Fruit fly (Drosophila melanogaster) whole organism, embryonic: Measurements from ENCODE around the gene Nrx-IV.

Experiments
- B-H2 ChIP-seq: fragments of 200-800 bp; sonication (Bioruptor generic); optimal IDR thresholded peaks from 2 replicates; lab custom pipeline; 2018; ENCODE audit warnings: missing biosample characterization, mild to moderate bottlenecking, missing genetic modification characterization
- BEAF-32 ChIP-seq: fragments of 200-800 bp; sonication (Bioruptor generic); optimal IDR thresholded peaks from 3 replicates; lab custom pipeline; 2017; ENCODE audit warnings: missing biosample characterization, missing genetic modification characterization, mild to moderate bottlenecking, moderate library complexity, missing genetic modification reagents
- Bgb ChIP-seq: fragments of 200-800 bp; sonication (Bioruptor generic); IDR thresholded peaks from 2 replicates; pipeline ENCODE4 v1.3.6; 2022; ENCODE audit warnings: missing biosample characterization, missing genetic modification characterization; ENCODE audit not compliant: partially characterized antibody
- CG11696 ChIP-seq: fragments of 200-800 bp; sonication (Bioruptor generic); IDR thresholded peaks from 2 replicates; pipeline ENCODE4 v1.3.6; 2022; ENCODE audit warnings: missing biosample characterization, missing genetic modification characterization
- CG12071 ChIP-seq: fragments of 200-800 bp; sonication (Bioruptor generic); optimal IDR thresholded peaks from 3 replicates; lab custom pipeline; 2018; ENCODE audit warnings: missing biosample characterization, mild to moderate bottlenecking, missing genetic modification characterization
- CG12155 ChIP-seq: fragments of 200-800 bp; sonication (Bioruptor generic); optimal IDR thresholded peaks from 3 replicates; lab custom pipeline; 2016; ENCODE audit warnings: missing biosample characterization, missing genetic modification characterization
- CG12236 ChIP-seq: fragments of 200-800 bp; sonication (Bioruptor generic); optimal IDR thresholded peaks from 2 replicates; lab custom pipeline; 2016; ENCODE audit warnings: missing biosample characterization, missing genetic modification characterization
- CG13424 ChIP-seq: fragments of 200-800 bp; sonication (Bioruptor generic); optimal IDR thresholded peaks from 2 replicates; lab custom pipeline; 2019; ENCODE audit warnings: missing biosample characterization, mild to moderate bottlenecking, missing genetic modification characterization, moderate library complexity
- CG14050 ChIP-seq: fragments of 200-800 bp; sonication (Bioruptor generic); IDR thresholded peaks from 3 replicates; pipeline ENCODE4 v1.3.6; 2022; ENCODE audit warnings: missing biosample characterization, missing genetic modification characterization
- CG15269 ChIP-seq: fragments of 200-800 bp; sonication (Bioruptor generic); optimal IDR thresholded peaks from 2 replicates; lab custom pipeline; 2018; ENCODE audit warnings: missing biosample characterization, mild to moderate bottlenecking, missing genetic modification characterization, moderate library complexity
- CG17385 ChIP-seq: fragments of 200-800 bp; sonication (Bioruptor generic); optimal IDR thresholded peaks from 3 replicates; lab custom pipeline; 2018; ENCODE audit warnings: missing biosample characterization, mild to moderate bottlenecking, missing genetic modification characterization
- CG1792 ChIP-seq: fragments of 200-800 bp; sonication (Bioruptor generic); optimal IDR thresholded peaks from 2 replicates; lab custom pipeline; 2016; ENCODE audit warnings: missing biosample characterization, missing genetic modification characterization
- CG18011 ChIP-seq: fragments of 200-800 bp; sonication (Bioruptor generic); optimal IDR thresholded peaks from 2 replicates; lab custom pipeline; 2017; ENCODE audit warnings: missing biosample characterization, missing genetic modification characterization, mild to moderate bottlenecking, moderate library complexity, missing genotype
- CG18476 ChIP-seq: fragments of 200-800 bp; sonication (Bioruptor generic); optimal IDR thresholded peaks from 2 replicates; lab custom pipeline; 2016; ENCODE audit warnings: missing biosample characterization, mild to moderate bottlenecking, missing genetic modification characterization
- CG2678 ChIP-seq: fragments of 200-800 bp; sonication (Bioruptor generic); optimal IDR thresholded peaks from 3 replicates; lab custom pipeline; 2019; ENCODE audit warnings: missing biosample characterization, mild to moderate bottlenecking, missing genetic modification characterization, moderate library complexity
- CG3163 ChIP-seq: fragments of 200-800 bp; sonication (Bioruptor generic); optimal IDR thresholded peaks from 3 replicates; lab custom pipeline; 2016; ENCODE audit warnings: missing biosample characterization, missing genetic modification characterization
- CG33557 ChIP-seq: fragments of 200-800 bp; sonication (Bioruptor generic); optimal IDR thresholded peaks from 2 replicates; lab custom pipeline; 2019; ENCODE audit warnings: missing biosample characterization, mild to moderate bottlenecking, missing genetic modification characterization, moderate library complexity
- CG3726 ChIP-seq: fragments of 200-800 bp; sonication (Bioruptor generic); IDR thresholded peaks from 3 replicates; pipeline ENCODE4, ENCODE4 v1.3.6; 2022; ENCODE audit warnings: missing biosample characterization, missing genetic modification characterization
- CG7839 ChIP-seq: fragments of 200-800 bp; sonication (Bioruptor generic); optimal IDR thresholded peaks from 3 replicates; lab custom pipeline; 2018; ENCODE audit warnings: missing biosample characterization, mild to moderate bottlenecking, missing genetic modification characterization, moderate library complexity
- CG9727 ChIP-seq: fragments of 200-800 bp; sonication (Bioruptor generic); optimal IDR thresholded peaks from 3 replicates; lab custom pipeline; 2017; ENCODE audit warnings: missing biosample characterization, mild to moderate bottlenecking, missing genetic modification characterization
- E2f2 ChIP-seq: fragments of 200-800 bp; sonication (Bioruptor generic); IDR thresholded peaks from 2 replicates; pipeline ENCODE4 v1.3.6; 2022; ENCODE audit warnings: missing biosample characterization, missing genetic modification characterization
- Ets97D ChIP-seq: fragments of 200-800 bp; sonication (Bioruptor generic); optimal IDR thresholded peaks from 3 replicates; lab custom pipeline; 2016; ENCODE audit warnings: missing biosample characterization, missing genetic modification characterization
- H15 ChIP-seq: fragments of 200-800 bp; sonication (Bioruptor generic); IDR thresholded peaks from 3 replicates; pipeline ENCODE4 v1.3.6; 2022; ENCODE audit warnings: missing biosample characterization, missing genetic modification characterization
- HHEX ChIP-seq: fragments of 200-800 bp; sonication (Bioruptor generic); optimal IDR thresholded peaks from 3 replicates; lab custom pipeline; 2017; ENCODE audit warnings: missing biosample characterization, mild to moderate bottlenecking, missing genetic modification characterization, missing genetic modification reagents
- HLH4C ChIP-seq: fragments of 200-800 bp; sonication (Bioruptor generic); IDR thresholded peaks from 3 replicates; pipeline ENCODE4 v1.3.6; 2022; ENCODE audit warnings: missing biosample characterization, missing genetic modification characterization; ENCODE audit not compliant: partially characterized antibody
- Hr39 ChIP-seq: fragments of >200 bp; optimal IDR thresholded peaks from 2 replicates; lab custom pipeline; 2017
- MESR4 ChIP-seq: fragments of 200-800 bp; sonication (Bioruptor generic); optimal IDR thresholded peaks from 2 replicates; lab custom pipeline; 2018; ENCODE audit warnings: missing biosample characterization, mild to moderate bottlenecking, missing genetic modification characterization, moderate library complexity
- NfI ChIP-seq: fragments of 200-800 bp; sonication (Bioruptor generic); optimal IDR thresholded peaks from 3 replicates; lab custom pipeline; 2018; ENCODE audit warnings: missing biosample characterization, mild to moderate bottlenecking, missing genetic modification characterization, moderate library complexity
- Oaz ChIP-seq: fragments of 200-800 bp; sonication (Bioruptor generic); IDR thresholded peaks from 2 replicates; pipeline ENCODE4 v1.3.6; 2022; ENCODE audit warnings: missing biosample characterization, missing genetic modification characterization
- Poxn ChIP-seq: fragments of 200-800 bp; sonication (Bioruptor generic); IDR thresholded peaks from 2 replicates; pipeline ENCODE4 v1.3.6; 2022; ENCODE audit warnings: missing biosample characterization, missing genetic modification characterization
- Rfx ChIP-seq: fragments of 200-800 bp; sonication (Bioruptor generic); IDR thresholded peaks from 2 replicates; pipeline ENCODE4 v1.3.6; 2022; ENCODE audit warnings: missing biosample characterization, missing genetic modification characterization
- Side ChIP-seq: fragments of 200-800 bp; sonication (Bioruptor generic); optimal IDR thresholded peaks from 2 replicates; lab custom pipeline; 2016; ENCODE audit warnings: missing biosample characterization, missing genetic modification characterization
- Sry-δ ChIP-seq: fragments of 200-800 bp; sonication (Bioruptor generic); optimal IDR thresholded peaks from 2 replicates; lab custom pipeline; 2016; ENCODE audit warnings: missing biosample characterization, missing genetic modification characterization
- TFAM ChIP-seq: fragments of 200-800 bp; sonication (Bioruptor generic); optimal IDR thresholded peaks from 2 replicates; lab custom pipeline; 2017; ENCODE audit warnings: missing biosample characterization, missing genetic modification characterization, inconsistent platforms
- ac ChIP-seq: fragments of 200-800 bp; sonication (Bioruptor generic); optimal IDR thresholded peaks from 3 replicates; lab custom pipeline; 2017; ENCODE audit warnings: missing biosample characterization, mild to moderate bottlenecking, missing genetic modification characterization
- bowl ChIP-seq: fragments of 200-800 bp; sonication (Bioruptor generic); IDR thresholded peaks from 2 replicates; pipeline ENCODE4 v1.3.6; 2022; ENCODE audit warnings: missing biosample characterization, missing genetic modification characterization
- caup ChIP-seq: fragments of 200-800 bp; sonication (Bioruptor generic); optimal IDR thresholded peaks from 3 replicates; lab custom pipeline; 2017; ENCODE audit warnings: missing biosample characterization, mild to moderate bottlenecking, missing genetic modification characterization, moderate library complexity; ENCODE audit not compliant: severe bottlenecking
- cg ChIP-seq: fragments of 200-800 bp; sonication (Bioruptor generic); optimal IDR thresholded peaks from 3 replicates; lab custom pipeline; 2019; ENCODE audit warnings: missing biosample characterization, mild to moderate bottlenecking, missing genetic modification characterization, moderate library complexity
- dm ChIP-seq: fragments of 200-800 bp; sonication (Bioruptor generic); optimal IDR thresholded peaks from 3 replicates; lab custom pipeline; 2016; ENCODE audit warnings: missing biosample characterization, missing genetic modification characterization
- ewg ChIP-seq: fragments of 200-800 bp; sonication (Bioruptor generic); optimal IDR thresholded peaks from 3 replicates; lab custom pipeline; 2017; ENCODE audit warnings: mild to moderate bottlenecking, missing biosample characterization, missing genetic modification reagents, missing genetic modification characterization
- ftz-f1 ChIP-seq: fragments of 200-800 bp; sonication (Bioruptor generic); optimal IDR thresholded peaks from 2 replicates; lab custom pipeline; 2016; ENCODE audit warnings: missing biosample characterization, missing genetic modification characterization
- gem ChIP-seq: fragments of 200-800 bp; sonication (Bioruptor generic); optimal IDR thresholded peaks from 2 replicates; lab custom pipeline; 2019; ENCODE audit warnings: missing biosample characterization, mild to moderate bottlenecking, missing genetic modification characterization, moderate library complexity
- gsb-n ChIP-seq: fragments of 200-800 bp; sonication (Bioruptor generic); optimal IDR thresholded peaks from 3 replicates; lab custom pipeline; 2018; ENCODE audit warnings: missing biosample characterization, mild to moderate bottlenecking, missing genetic modification characterization
- jigr1 ChIP-seq: fragments of 200-800 bp; sonication (Bioruptor generic); IDR thresholded peaks from 3 replicates; pipeline ENCODE4 v1.3.6; 2022; ENCODE audit warnings: missing biosample characterization, missing genetic modification characterization
- kay ChIP-seq: fragments of 200-800 bp; sonication (Bioruptor generic); optimal IDR thresholded peaks from 2 replicates; lab custom pipeline; 2016; ENCODE audit warnings: missing biosample characterization, missing genetic modification characterization
- kni ChIP-seq: fragments of 200-800 bp; sonication (Bioruptor generic); optimal IDR thresholded peaks from 3 replicates; lab custom pipeline; 2017; ENCODE audit warnings: mild to moderate bottlenecking, missing biosample characterization, missing genetic modification reagents, missing genetic modification characterization
- ranshi ChIP-seq: fragments of 200-800 bp; sonication (Bioruptor generic); IDR thresholded peaks from 2 replicates; pipeline ENCODE4 v1.3.6; 2022; ENCODE audit warnings: missing biosample characterization, missing genetic modification characterization
- ssp ChIP-seq: fragments of 200-800 bp; sonication (Bioruptor generic); IDR thresholded peaks from 2 replicates; pipeline ENCODE4 v1.3.6; 2022; ENCODE audit warnings: missing biosample characterization, missing genetic modification characterization
- sug ChIP-seq: fragments of 200-800 bp; optimal IDR thresholded peaks from 2 replicates; lab custom pipeline; 2019; ENCODE audit warnings: missing biosample characterization, mild to moderate bottlenecking, missing genetic modification characterization, moderate library complexity
- tll ChIP-seq, 2 experiments: fragments of 200-800 bp in 1 of 2; fragments of >200 bp in 1 of 2; sonication (Bioruptor generic) in 1 of 2; optimal IDR thresholded peaks; 2 replicates each; lab custom pipeline; 2017 to 2019; ENCODE audit warnings: missing biosample characterization in 2 of 2, missing genetic modification characterization in 2 of 2, mild to moderate bottlenecking in 1 of 2, moderate library complexity in 1 of 2
- tx ChIP-seq: fragments of 200-800 bp; sonication (Bioruptor generic); optimal IDR thresholded peaks from 2 replicates; lab custom pipeline; 2016; ENCODE audit warnings: missing biosample characterization, missing genetic modification characterization
- vnd ChIP-seq: fragments of 200-800 bp; sonication (Bioruptor generic); IDR thresholded peaks from 3 replicates; pipeline ENCODE4 v1.3.6; 2022; ENCODE audit warnings: missing biosample characterization, missing genetic modification characterization; ENCODE audit not compliant: partially characterized antibody

Gene Nrx-IV

DNA sequence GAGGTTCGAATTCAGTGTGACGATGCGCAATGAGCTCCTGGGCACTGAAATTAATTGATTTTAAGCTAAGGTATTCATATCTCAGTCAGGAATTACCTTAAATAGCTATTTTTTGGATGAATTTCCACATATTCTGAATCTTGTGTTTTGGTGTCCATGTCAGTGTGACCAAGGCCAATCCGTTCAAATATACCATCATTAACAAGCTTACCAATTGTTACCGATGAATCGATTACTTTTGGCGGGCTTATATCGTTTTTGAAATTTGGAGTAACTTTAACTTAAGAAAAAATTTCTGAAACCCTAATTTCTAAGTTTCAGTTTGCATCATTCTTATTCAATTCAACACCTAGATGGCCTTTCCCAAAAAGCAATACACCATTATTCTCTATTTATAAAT, 59.5 kb downstream of the Nrx-IV start, which contains the start of gene Tsen54 (continued):
- TF ChIP-seq dm (GFP tag; lab: Kevin White, UChicago): no peak
- TF ChIP-seq CG3163 (GFP tag; lab: Kevin White, UChicago): no peak
- TF ChIP-seq tx (GFP tag; lab: Kevin White, UChicago): no peak
- no peak for TF ChIP-seq bowl (GFP tag; lab: Robert Waterston, UW)
- no peak for TF ChIP-seq CG18476
- no peak for TF ChIP-seq CG33557 (GFP tag; lab: Kevin White, UChicago)
- no peak for TF ChIP-seq TFAM (GFP tag; lab: Kevin White, UChicago)
- TF ChIP-seq gem (tag; lab: Kevin White, UChicago): no peak
- TF ChIP-seq Oaz: no peak
- TF ChIP-seq Bgb (GFP tag; lab: Robert Waterston, UW): peak; percentile 76
- TF ChIP-seq HLH4C: peak; percentile 55; the same call in 2 of the 3 replicates
- TF ChIP-seq H15 (GFP tag; lab: Robert Waterston, UW): no peak
- TF ChIP-seq CG14050 (GFP tag; lab: Robert Waterston, UW): no peak
- TF ChIP-seq CG15269 (tag; lab: Kevin White, UChicago): no peak
- no peak for TF ChIP-seq gsb-n (tag; lab: Kevin White, UChicago)
- TF ChIP-seq B-H2: no peak
- TF ChIP-seq Hr39 (lab: Kevin White, UChicago): no peak
- no peak for TF ChIP-seq Rfx (GFP tag; lab: Robert Waterston, UW)
- no peak for TF ChIP-seq tll (GFP tag; optimal IDR thresholded peaks at IDR 0.05; lab: Kevin White, UChicago)
- TF ChIP-seq vnd (GFP tag; lab: Robert Waterston, UW): no peak
- TF ChIP-seq E2f2: peak; percentile 93
- no peak for TF ChIP-seq kni (GFP tag; lab: Kevin White, UChicago)
- TF ChIP-seq Sry-δ (GFP tag; lab: Kevin White, UChicago): peak; percentile 34
- no peak for TF ChIP-seq ewg (GFP tag; lab: Kevin White, UChicago)
- TF ChIP-seq jigr1: no peak
- TF ChIP-seq MESR4: peak; percentile 16
- no peak for TF ChIP-seq ranshi
- no peak for TF ChIP-seq CG7839 (tag; lab: Kevin White, UChicago)
- no peak for TF ChIP-seq ftz-f1 (GFP tag; lab: Kevin White, UChicago)
- TF ChIP-seq CG1792: no peak
- no peak for TF ChIP-seq CG9727 (GFP tag; lab: Kevin White, UChicago)
- TF ChIP-seq Poxn: no peak
- no peak for TF ChIP-seq CG18011
- TF ChIP-seq CG13424 (tag; lab: Kevin White, UChicago): no peak
- no peak for TF ChIP-seq CG12071
- no peak for TF ChIP-seq CG17385 (GFP tag; lab: Kevin White, UChicago)
- no peak for TF ChIP-seq CG12236 (GFP tag; lab: Kevin White, UChicago)
- no peak for TF ChIP-seq caup
- no peak for TF ChIP-seq ssp (GFP tag; lab: Robert Waterston, UW)
- no peak for TF ChIP-seq CG11696 (GFP tag; lab: Robert Waterston, UW)
- TF ChIP-seq CG12155: no peak
- TF ChIP-seq Side (GFP tag; lab: Kevin White, UChicago): no peak
- peak; percentile 77 for TF ChIP-seq BEAF-32
- no peak for TF ChIP-seq kay (GFP tag; lab: Kevin White, UChicago)
- TF ChIP-seq CG3726: no peak
- no peak for TF ChIP-seq HHEX
- TF ChIP-seq CG2678: no peak
- no peak for TF ChIP-seq ac (GFP tag; lab: Kevin White, UChicago)
- TF ChIP-seq Ets97D: peak; percentile 20
- no peak for TF ChIP-seq cg (GFP tag; lab: Kevin White, UChicago)
- no peak for TF ChIP-seq NfI
- no peak for TF ChIP-seq sug (tag; lab: Kevin White, UChicago)
